Worm (Caenorhabditis elegans) whole organism, mixed stage, embryonic: ENCODE data around the gene C16C8.25.

Experiments used
- bed-3 ChIP-seq: fragments of 200-800 bp; sonication (Bioruptor generic); optimal IDR thresholded peaks from 3 replicates; lab custom pipeline; 2018; ENCODE audit warnings: mild to moderate bottlenecking, missing genetic modification characterization, moderate library complexity, missing compliant biosample characterization
- ceh-83 ChIP-seq: fragments of 200-800 bp; sonication (Bioruptor generic); optimal IDR thresholded peaks from 2 replicates; lab custom pipeline; 2018; ENCODE audit warnings: mild to moderate bottlenecking, missing genetic modification characterization, missing compliant biosample characterization
- lin-13 ChIP-seq: fragments of 150-350 bp; optimal IDR thresholded peaks from 2 replicates; lab custom pipeline; 2014; ENCODE audit warnings: missing biosample characterization, missing genetic modification characterization
- lsy-2 ChIP-seq: fragments of 150-350 bp; optimal IDR thresholded peaks from 2 replicates; lab custom pipeline; 2014; ENCODE audit warnings: missing biosample characterization, missing genetic modification characterization
- mep-1 ChIP-seq: fragments of 150-350 bp; optimal IDR thresholded peaks from 2 replicates; lab custom pipeline; 2017; ENCODE audit warnings: missing biosample characterization, missing genetic modification reagents, missing genetic modification characterization, inconsistent platforms
- nhr-237 ChIP-seq: fragments of 150-350 bp; optimal IDR thresholded peaks from 2 replicates; lab custom pipeline; 2014; ENCODE audit warnings: missing biosample characterization, missing genetic modification characterization
- nhr-28 ChIP-seq: fragments of 150-350 bp; optimal IDR thresholded peaks from 2 replicates; lab custom pipeline; 2014; ENCODE audit warnings: missing biosample characterization, missing genetic modification characterization
- snpc-4 ChIP-seq: fragments of 150-350 bp; optimal IDR thresholded peaks from 2 replicates; lab custom pipeline; 2014; ENCODE audit warnings: missing biosample characterization, missing genetic modification characterization
- sptf-1 ChIP-seq: sonication (generic microtip); optimal IDR thresholded peaks from 2 replicates; lab custom pipeline; 2017; ENCODE audit warnings: mild to moderate bottlenecking, missing genetic modification characterization, moderate library complexity, missing compliant biosample characterization
- unc-39 ChIP-seq: fragments of 150-350 bp; optimal IDR thresholded peaks from 2 replicates; lab custom pipeline; 2014; ENCODE audit warnings: missing biosample characterization, missing genetic modification characterization
- unc-62 ChIP-seq: fragments of 150-350 bp; optimal IDR thresholded peaks from 2 replicates; lab custom pipeline; 2014; ENCODE audit warnings: missing biosample characterization, missing genetic modification reagents, missing genetic modification characterization

ce11 chrII:3403535-3403934, 45.5 kb upstream of the C16C8.25 start, which contains the start of gene nep-8:
- no peak for TF ChIP-seq sptf-1 (tag; lab: Kevin White, UChicago)
- TF ChIP-seq unc-39 (tag; lab: Kevin White, UChicago): no peak
- TF ChIP-seq unc-62 (GFP tag; lab: Kevin White, UChicago): no peak
- TF ChIP-seq nhr-28 (tag; lab: Kevin White, UChicago): no peak
- no peak for TF ChIP-seq snpc-4 (tag; lab: Kevin White, UChicago)
- no peak for TF ChIP-seq ceh-83 (GFP tag; lab: Kevin White, UChicago)
- no peak for TF ChIP-seq nhr-237 (tag; lab: Kevin White, UChicago)
- no peak for TF ChIP-seq lin-13 (tag; lab: Kevin White, UChicago)
- TF ChIP-seq bed-3 (GFP tag; lab: Kevin White, UChicago): no peak
- no peak for TF ChIP-seq lsy-2 (tag; lab: Kevin White, UChicago)
- TF ChIP-seq mep-1 (tag; lab: Kevin White, UChicago): no peak
